Worm (Caenorhabditis elegans): ENCODE results near the gene F57E7.4.

Gene F57E7.4

DNA sequence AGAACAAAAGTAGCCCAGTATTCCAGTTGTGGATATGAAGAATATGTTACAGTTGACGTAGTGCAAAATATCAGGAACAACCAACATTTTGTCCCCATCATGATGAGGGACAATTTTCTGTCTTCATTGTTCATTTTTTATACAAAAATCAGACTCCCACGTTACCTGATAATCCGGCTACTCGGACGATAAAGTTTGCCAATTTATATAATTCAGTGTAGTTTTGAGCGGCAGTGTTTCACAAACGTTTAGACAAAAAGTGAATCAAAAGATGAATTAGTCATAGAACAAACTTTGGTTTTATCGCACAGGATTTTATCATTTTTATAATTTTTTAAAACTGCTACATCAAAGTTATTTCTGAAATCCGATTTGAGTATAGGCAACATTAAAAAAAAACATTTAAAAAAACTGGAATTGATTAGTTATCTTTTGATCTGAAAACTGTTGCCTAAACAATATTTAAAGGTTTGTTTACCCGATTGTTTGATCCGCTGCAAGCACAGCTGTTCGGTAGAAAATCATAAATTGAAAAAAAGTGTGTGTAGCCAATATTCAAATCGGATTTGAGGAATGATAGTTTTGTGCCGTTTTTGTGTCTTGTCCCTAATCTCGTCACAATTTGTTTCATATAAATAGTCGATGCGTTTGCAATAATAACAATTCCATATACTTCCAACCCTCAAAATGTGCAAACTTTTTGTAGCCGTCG, at the start of gene F57E7.4, which contains the start of gene spig-6:
F57E7.4 (minus strand) TSS at position 101 of the 712 bp plus-strand sequence.
spig-6 (plus strand) TSS at position 662 of the 712 bp plus-strand sequence.
- TF ChIP-seq nhr-77 (tag; optimal IDR thresholded peaks at IDR 0.05), result no peak

DNA sequence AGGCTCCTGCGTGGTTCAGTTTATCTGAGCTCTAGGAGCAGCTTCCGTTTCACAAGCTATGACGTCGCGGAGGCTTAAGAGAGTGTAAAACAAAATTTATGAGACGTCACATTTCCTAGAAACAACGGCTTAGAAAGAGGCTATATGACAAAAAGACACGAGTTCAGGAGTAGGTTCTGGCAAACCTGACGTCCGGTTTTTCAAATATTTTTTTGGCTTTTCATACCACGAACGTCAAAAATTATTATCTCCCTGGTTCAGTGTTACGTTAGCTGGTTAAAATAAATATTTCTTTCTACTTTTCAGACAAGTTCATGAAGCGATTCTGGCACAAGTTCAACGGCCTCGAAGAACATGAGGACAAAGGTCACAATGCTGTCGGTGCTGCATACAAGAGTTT, 47.0 kb upstream of the F57E7.4 start, which contains the start of gene F36D3.16:
F36D3.16 (plus strand) TSS at position 301 of the 400 bp plus-strand sequence.
- TF ChIP-seq elt-3 (tag; optimal IDR thresholded peaks at IDR 0.05) (no peak), lin-39 (tag; optimal IDR thresholded peaks at IDR 0.05) (no peak), ama-1 (optimal IDR thresholded peaks at IDR 0.05) (no peak), nhr-67 (tag; optimal IDR thresholded peaks at IDR 0.05) (no peak), pha-4 (tag; optimal IDR thresholded peaks at IDR 0.05) (no peak), mdl-1 (tag; optimal IDR thresholded peaks at IDR 0.05) (no peak), nhr-28 (tag; optimal IDR thresholded peaks at IDR 0.05) (no peak), unc-39 (tag; optimal IDR thresholded peaks at IDR 0.05) (no peak), zag-1 (tag; optimal IDR thresholded peaks at IDR 0.05) (no peak), jun-1 (tag; optimal IDR thresholded peaks at IDR 0.05) (no peak), nhr-237 (tag; optimal IDR thresholded peaks at IDR 0.05) (no peak), ceh-9 (tag; optimal IDR thresholded peaks at IDR 0.05) (no peak), ztf-4 (tag; optimal IDR thresholded peaks at IDR 0.05) (no peak), pqm-1 (tag; optimal IDR thresholded peaks at IDR 0.05) (no peak), ceh-82 (tag; optimal IDR thresholded peaks at IDR 0.05) (no peak), sea-2 (GFP tag; optimal IDR thresholded peaks at IDR 0.05) (no peak), unc-62 (GFP tag; optimal IDR thresholded peaks at IDR 0.05) (no peak), tbx-2 (tag; optimal IDR thresholded peaks at IDR 0.05) (no peak), lin-15B (tag; optimal IDR thresholded peaks at IDR 0.05) (no peak), nhr-11 (tag; optimal IDR thresholded peaks at IDR 0.05) (no peak)

DNA sequence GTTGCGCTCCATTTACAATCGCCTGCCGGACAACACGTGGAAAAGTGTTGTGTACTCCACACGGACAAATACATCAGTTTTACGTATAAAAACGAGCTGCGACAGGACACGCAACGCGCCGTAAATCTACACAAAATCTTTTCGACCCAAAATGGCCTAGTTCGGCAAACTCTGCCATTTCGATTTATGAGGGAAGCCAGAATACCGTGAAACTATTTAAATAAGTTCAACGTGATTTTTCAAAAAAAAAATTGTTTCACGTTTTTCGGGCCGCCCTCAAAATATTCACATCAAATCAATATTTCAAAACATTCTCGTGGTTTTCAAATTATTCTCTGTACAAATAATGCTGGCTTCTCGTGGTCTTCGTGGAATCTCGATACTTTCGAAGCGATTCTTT, 46.0 kb upstream of the F57E7.4 start, which contains the start of gene F36D3.8:
F36D3.8 (plus strand) TSS at position 301 of the 400 bp plus-strand sequence.
- TF ChIP-seq ceh-16 (tag; optimal IDR thresholded peaks at IDR 0.05), result no peak
- no peak for TF ChIP-seq nhr-67 (tag; optimal IDR thresholded peaks at IDR 0.05)
- TF ChIP-seq elt-2 (tag; optimal IDR thresholded peaks at IDR 0.05), result no peak
- TF ChIP-seq ztf-11 (tag; optimal IDR thresholded peaks at IDR 0.05), result no peak

DNA sequence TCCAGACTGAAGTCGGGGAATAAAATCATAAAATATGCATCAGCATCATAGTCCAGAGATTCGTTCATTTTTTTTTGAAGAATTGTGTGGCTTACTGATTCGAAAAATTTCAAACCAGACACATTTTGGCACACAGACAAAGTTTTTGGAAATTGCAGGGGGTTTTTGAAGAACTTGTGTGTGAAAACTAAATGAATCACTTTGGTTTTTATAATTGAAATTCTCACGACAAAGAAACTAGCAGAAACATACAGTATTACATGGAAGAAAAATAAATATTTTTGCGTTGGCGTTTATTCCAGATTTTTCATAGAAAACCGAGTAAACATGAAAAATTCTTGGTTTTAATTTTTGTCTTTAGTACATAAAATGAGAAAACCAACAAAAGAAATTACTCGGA, 41.4 kb upstream of the F57E7.4 start, which contains the start of gene srw-34:
srw-34 (minus strand) TSS at position 101 of the 400 bp plus-strand sequence.
- no peak for TF ChIP-seq ceh-28 (tag; optimal IDR thresholded peaks at IDR 0.05)
- no peak for TF ChIP-seq mml-1 (tag; optimal IDR thresholded peaks at IDR 0.05)
- TF ChIP-seq nhr-23 (tag; optimal IDR thresholded peaks at IDR 0.05), result no peak
- no peak for TF ChIP-seq lin-15B (tag; optimal IDR thresholded peaks at IDR 0.05)
- no peak for TF ChIP-seq fkh-2 (tag; optimal IDR thresholded peaks at IDR 0.05)
- TF ChIP-seq elt-3 (tag; optimal IDR thresholded peaks at IDR 0.05), result no peak
- TF ChIP-seq egl-5 (tag; optimal IDR thresholded peaks at IDR 0.05), result no peak
- TF ChIP-seq aly-2 (tag; optimal IDR thresholded peaks at IDR 0.05), result no peak
- TF ChIP-seq nhr-28 (tag; optimal IDR thresholded peaks at IDR 0.05), result no peak
- TF ChIP-seq pha-4 (tag; optimal IDR thresholded peaks at IDR 0.05), result no peak
- TF ChIP-seq jun-1 (tag; optimal IDR thresholded peaks at IDR 0.05), result no peak
- TF ChIP-seq ZK546.5 (tag; optimal IDR thresholded peaks at IDR 0.05), result no peak
- no peak for TF ChIP-seq nhr-77 (tag; optimal IDR thresholded peaks at IDR 0.05)
- TF ChIP-seq ama-1 (optimal IDR thresholded peaks at IDR 0.05), result no peak
- TF ChIP-seq nhr-12 (tag; optimal IDR thresholded peaks at IDR 0.05), result no peak
- no peak for TF ChIP-seq tbx-2 (tag; optimal IDR thresholded peaks at IDR 0.05)
- TF ChIP-seq daf-12 (tag; optimal IDR thresholded peaks at IDR 0.05), result no peak

DNA sequence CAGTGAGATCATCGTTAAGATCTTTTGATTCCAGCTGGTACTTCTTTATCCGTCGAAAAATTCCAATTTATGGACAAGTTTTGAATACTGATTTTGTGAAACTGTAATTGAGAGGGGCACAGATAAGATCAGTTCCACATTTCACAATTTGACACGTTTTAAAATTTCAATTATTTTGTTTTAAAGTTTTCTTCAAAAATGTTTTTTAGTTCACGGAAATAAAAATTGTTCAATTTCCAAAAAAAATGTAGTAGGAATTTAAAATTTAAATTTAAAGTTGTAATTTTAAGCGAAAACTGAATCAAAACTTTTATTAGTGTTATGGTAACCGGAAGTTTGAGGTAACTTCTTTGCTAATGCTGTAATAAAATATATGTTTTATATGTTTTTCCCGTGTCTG, 36.8 kb upstream of the F57E7.4 start, which contains the start of gene F36D3.4:
F36D3.4 (minus strand) TSS at position 101 of the 400 bp plus-strand sequence.
- TF ChIP-seq nhr-67 (tag; optimal IDR thresholded peaks at IDR 0.05) (no peak), jun-1 (tag; optimal IDR thresholded peaks at IDR 0.05) (no peak), nhr-77 (tag; optimal IDR thresholded peaks at IDR 0.05) (no peak), tbx-2 (tag; optimal IDR thresholded peaks at IDR 0.05) (no peak), pqm-1 (tag; optimal IDR thresholded peaks at IDR 0.05) (no peak), ztf-11 (tag; optimal IDR thresholded peaks at IDR 0.05) (no peak), egl-5 (tag; optimal IDR thresholded peaks at IDR 0.05) (no peak), snpc-4 (tag; optimal IDR thresholded peaks at IDR 0.05) (no peak), sea-2 (GFP tag; optimal IDR thresholded peaks at IDR 0.05) (no peak)

Measured in whole organism, L3 larva.